Worm (Caenorhabditis elegans) whole organism, L1 larva: Measurements from ENCODE around the gene B0507.5.
A peak's percentile ranks its signal among the peaks of the same experiment; 100 is the strongest.

Experiments used
- C04F5.9 ChIP-seq: sonication (generic microtip); optimal IDR thresholded peaks from 2 replicates; lab custom pipeline; 2016; ENCODE audit warnings: missing genetic modification characterization, missing compliant biosample characterization
- C34B4.2 ChIP-seq: sonication (generic microtip); optimal IDR thresholded peaks from 2 replicates; lab custom pipeline; 2017; ENCODE audit warnings: mild to moderate bottlenecking, missing genetic modification characterization, missing compliant biosample characterization
- aly-2 ChIP-seq: fragments of 150-350 bp; optimal IDR thresholded peaks from 2 replicates; lab custom pipeline; 2014; ENCODE audit warnings: missing biosample characterization, missing genetic modification characterization
- ceh-8 ChIP-seq: fragments of 200-800 bp; sonication (Bioruptor generic); optimal IDR thresholded peaks from 2 replicates; lab custom pipeline; 2018; ENCODE audit warnings: mild to moderate bottlenecking, missing genetic modification characterization, moderate library complexity, missing compliant biosample characterization
- ceh-88 ChIP-seq: fragments of 200-800 bp; sonication (Bioruptor generic); IDR thresholded peaks from 2 replicates; pipeline ENCODE4 v1.3.6; 2022; ENCODE audit warnings: missing genetic modification characterization, missing compliant biosample characterization
- ceh-90 ChIP-seq: sonication (generic microtip); optimal IDR thresholded peaks from 2 replicates; lab custom pipeline; 2016; ENCODE audit warnings: missing genetic modification characterization, missing compliant biosample characterization
- dsc-1 ChIP-seq: sonication (generic microtip); optimal IDR thresholded peaks from 2 replicates; lab custom pipeline; 2016; ENCODE audit warnings: mild to moderate bottlenecking, missing genetic modification characterization, missing compliant biosample characterization
- efl-1 ChIP-seq, 4 experiments: fragments of 150-350 bp; optimal IDR thresholded peaks in 3 of 4; peaks in 1 of 4; 1 replicate in 1 of 4; 2 replicates in 3 of 4; lab custom pipeline; 2014; ENCODE audit warnings: missing biosample characterization in 2 of 4, missing genetic modification characterization in 2 of 4, missing genetic modification reagents in 2 of 4
- elt-2 ChIP-seq: sonication (generic microtip); optimal IDR thresholded peaks from 2 replicates; lab custom pipeline; 2016; ENCODE audit warnings: missing genetic modification characterization, mild to moderate bottlenecking, inconsistent platforms, missing compliant biosample characterization, missing genetic modification reagents
- elt-3 ChIP-seq, 6 experiments: fragments of 150-350 bp in 1 of 6; sonication (generic microtip); optimal IDR thresholded peaks; 2 replicates each; lab custom pipeline; 2017 to 2018; ENCODE audit warnings: missing biosample characterization in 6 of 6, missing genetic modification characterization in 6 of 6, inconsistent platforms in 1 of 6
- fkh-8 ChIP-seq: sonication (generic microtip); optimal IDR thresholded peaks from 2 replicates; lab custom pipeline; 2016; ENCODE audit warnings: mild to moderate bottlenecking, missing genetic modification characterization, missing compliant biosample characterization
- fos-1 ChIP-seq: fragments of 150-350 bp; optimal IDR thresholded peaks from 2 replicates; lab custom pipeline; 2014; ENCODE audit warnings: missing biosample characterization, missing genetic modification characterization
- hlh-4 ChIP-seq: sonication (generic microtip); optimal IDR thresholded peaks from 2 replicates; lab custom pipeline; 2016; ENCODE audit warnings: mild to moderate bottlenecking, missing genetic modification characterization, missing compliant biosample characterization
- hpl-2 ChIP-seq: fragments of 150-350 bp; optimal IDR thresholded peaks from 2 replicates; lab custom pipeline; 2014; ENCODE audit warnings: missing biosample characterization, missing genetic modification reagents, missing genetic modification characterization
- jun-1 ChIP-seq: fragments of 150-350 bp; optimal IDR thresholded peaks from 2 replicates; lab custom pipeline; 2014; ENCODE audit warnings: missing biosample characterization, missing genetic modification reagents, missing genetic modification characterization
- lin-14 ChIP-seq: fragments of 200-800 bp; sonication (Bioruptor generic); optimal IDR thresholded peaks from 2 replicates; lab custom pipeline; 2018; ENCODE audit warnings: mild to moderate bottlenecking, missing genetic modification characterization, moderate library complexity, missing compliant biosample characterization
- lin-15B ChIP-seq: fragments of 150-350 bp; sonication (generic microtip); optimal IDR thresholded peaks from 3 replicates; lab custom pipeline; 2014; ENCODE audit warnings: missing biosample characterization, missing genetic modification characterization
- lin-35 ChIP-seq, 2 experiments: fragments of 150-350 bp; optimal IDR thresholded peaks; 2 replicates each; lab custom pipeline; 2014; ENCODE audit warnings: missing biosample characterization in 2 of 2, missing genetic modification characterization in 2 of 2, missing genetic modification reagents in 2 of 2
- lsy-2 ChIP-seq, 2 experiments: fragments of 150-350 bp; optimal IDR thresholded peaks; 2 replicates each; lab custom pipeline; 2014; ENCODE audit warnings: missing biosample characterization in 2 of 2, missing genetic modification characterization in 2 of 2
- mab-9 ChIP-seq: fragments of 200-800 bp; sonication (Bioruptor generic); IDR thresholded peaks from 2 replicates; pipeline ENCODE4 v1.3.6; 2022; ENCODE audit warnings: missing genetic modification reagents, missing genetic modification characterization, missing compliant biosample characterization
- mdl-1 ChIP-seq, 2 experiments: fragments of 150-350 bp; optimal IDR thresholded peaks; 2 replicates each; lab custom pipeline; 2014 to 2017; ENCODE audit warnings: missing biosample characterization in 2 of 2, missing genetic modification characterization in 2 of 2, inconsistent platforms in 1 of 2
- mep-1 ChIP-seq: fragments of 150-350 bp; optimal IDR thresholded peaks from 2 replicates; lab custom pipeline; 2014; ENCODE audit warnings: missing biosample characterization, missing genetic modification characterization
- nhr-11 ChIP-seq: fragments of 150-350 bp; optimal IDR thresholded peaks from 2 replicates; lab custom pipeline; 2014; ENCODE audit warnings: missing biosample characterization, missing genetic modification characterization
- nhr-12 ChIP-seq: sonication (generic microtip); optimal IDR thresholded peaks from 2 replicates; lab custom pipeline; 2017; ENCODE audit warnings: missing biosample characterization, missing genetic modification characterization
- nhr-20 ChIP-seq: sonication (generic microtip); optimal IDR thresholded peaks from 2 replicates; lab custom pipeline; 2016; ENCODE audit warnings: mild to moderate bottlenecking, missing genetic modification characterization, missing compliant biosample characterization
- nhr-237 ChIP-seq: fragments of 150-350 bp; optimal IDR thresholded peaks from 2 replicates; lab custom pipeline; 2014; ENCODE audit warnings: missing biosample characterization, missing genetic modification characterization
- nhr-71 ChIP-seq: sonication (generic microtip); optimal IDR thresholded peaks from 2 replicates; lab custom pipeline; 2016; ENCODE audit warnings: mild to moderate bottlenecking, missing genetic modification characterization, moderate library complexity, missing compliant biosample characterization
- nhr-77 ChIP-seq: fragments of 150-350 bp; optimal IDR thresholded peaks from 2 replicates; lab custom pipeline; 2014; ENCODE audit warnings: missing biosample characterization, missing genetic modification characterization
- nhr-84 ChIP-seq: sonication (generic microtip); optimal IDR thresholded peaks from 2 replicates; lab custom pipeline; 2017; ENCODE audit warnings: missing biosample characterization, missing genetic modification characterization
- nhr-85 ChIP-seq: sonication (generic microtip); peaks from one replicate; lab custom pipeline; 2016; ENCODE audit warnings: missing genetic modification characterization, inconsistent platforms, missing compliant biosample characterization
- nhr-90 ChIP-seq: sonication (generic microtip); optimal IDR thresholded peaks from 2 replicates; lab custom pipeline; 2016; ENCODE audit warnings: mild to moderate bottlenecking, missing genetic modification characterization, missing compliant biosample characterization; ENCODE audit not compliant: poor library complexity
- pax-3 ChIP-seq: fragments of 200-800 bp; sonication (Bioruptor generic); optimal IDR thresholded peaks from 2 replicates; lab custom pipeline; 2018; ENCODE audit warnings: mild to moderate bottlenecking, missing genetic modification characterization, moderate library complexity, missing compliant biosample characterization
- pqm-1 ChIP-seq: sonication (generic microtip); optimal IDR thresholded peaks from 3 replicates; lab custom pipeline; 2017; ENCODE audit warnings: missing biosample characterization, missing genetic modification characterization
- rnt-1 ChIP-seq: sonication (generic microtip); optimal IDR thresholded peaks from 2 replicates; lab custom pipeline; 2016; ENCODE audit warnings: mild to moderate bottlenecking, missing genetic modification characterization, moderate library complexity, missing compliant biosample characterization
- snpc-4 ChIP-seq: fragments of 150-350 bp; optimal IDR thresholded peaks from 2 replicates; lab custom pipeline; 2014; ENCODE audit warnings: missing biosample characterization, missing genetic modification characterization
- snu-23 ChIP-seq: sonication (generic microtip); optimal IDR thresholded peaks from 2 replicates; lab custom pipeline; 2016; ENCODE audit warnings: missing genetic modification characterization, missing compliant biosample characterization
- sox-4 ChIP-seq: sonication (generic microtip); optimal IDR thresholded peaks from 2 replicates; lab custom pipeline; 2016; ENCODE audit warnings: missing genetic modification characterization, missing compliant biosample characterization
- tbx-2 ChIP-seq: sonication (generic microtip); optimal IDR thresholded peaks from 2 replicates; lab custom pipeline; 2016; ENCODE audit warnings: missing genetic modification characterization, missing compliant biosample characterization
- tlp-1 ChIP-seq: fragments of 150-350 bp; optimal IDR thresholded peaks from 2 replicates; lab custom pipeline; 2014; ENCODE audit warnings: missing biosample characterization, missing genetic modification characterization
- unc-62 ChIP-seq: fragments of 150-350 bp; optimal IDR thresholded peaks from 2 replicates; lab custom pipeline; 2014; ENCODE audit warnings: missing biosample characterization, missing genetic modification reagents, missing genetic modification characterization
- unc-86 ChIP-seq: sonication (generic microtip); optimal IDR thresholded peaks from 2 replicates; lab custom pipeline; 2016; ENCODE audit warnings: missing genetic modification characterization, missing compliant biosample characterization
- unc-98 ChIP-seq: fragments of 200-800 bp; sonication (Bioruptor generic); IDR thresholded peaks from 2 replicates; pipeline ENCODE4 v1.3.6; 2022; ENCODE audit warnings: missing genetic modification characterization, missing compliant biosample characterization
- vab-15 ChIP-seq: sonication (generic microtip); optimal IDR thresholded peaks from 2 replicates; lab custom pipeline; 2017; ENCODE audit warnings: missing genotype, mild to moderate bottlenecking, missing genetic modification characterization, missing compliant biosample characterization
- xbp-1 ChIP-seq: sonication (generic microtip); optimal IDR thresholded peaks from 2 replicates; lab custom pipeline; 2016; ENCODE audit warnings: missing genetic modification characterization, missing compliant biosample characterization
- zag-1 ChIP-seq: fragments of 150-350 bp; optimal IDR thresholded peaks from 2 replicates; lab custom pipeline; 2014; ENCODE audit warnings: missing biosample characterization, missing genetic modification characterization
- zip-4 ChIP-seq: fragments of 200-800 bp; sonication (Bioruptor generic); optimal IDR thresholded peaks from 2 replicates; lab custom pipeline; 2018; ENCODE audit warnings: mild to moderate bottlenecking, missing genetic modification characterization, moderate library complexity, missing compliant biosample characterization
- ztf-4 ChIP-seq: fragments of 150-350 bp; optimal IDR thresholded peaks from 2 replicates; lab custom pipeline; 2014; ENCODE audit warnings: missing biosample characterization, missing genetic modification characterization

Gene B0507.5

ce11 chrV:8767041-8767440 is 13.5 kb downstream of the B0507.5 start:
- TF ChIP-seq nhr-11 (tag; lab: Kevin White, UChicago), result no peak
- TF ChIP-seq mab-9 (GFP tag; lab: Robert Waterston, UW), result no peak
- peak; percentile 49 for TF ChIP-seq unc-86 (tag; lab: Kevin White, UChicago)
- TF ChIP-seq efl-1 (optimal IDR thresholded peaks at IDR 0.05; lab: Kevin White, UChicago), result no peak
- peak in 1 of 2 experiments; percentile 7 for TF ChIP-seq efl-1 (GFP tag; optimal IDR thresholded peaks at IDR 0.05 in 1 of 2; lab: Kevin White, UChicago)
- TF ChIP-seq nhr-77, result no peak
- no peak for TF ChIP-seq zip-4

- TF ChIP-seq elt-2 (tag; lab: Kevin White, UChicago), result peak; percentile 91
- no peak for TF ChIP-seq nhr-71
- TF ChIP-seq mep-1 (tag; lab: Kevin White, UChicago), result no peak
Observed at ce11 chrV:8767493-8767892, 14.0 kb downstream of the B0507.5 start.

- TF ChIP-seq nhr-71 (peak; percentile 29), rnt-1 (tag; lab: Kevin White, UChicago) (no peak), aly-2 (tag; lab: Kevin White, UChicago) (no peak), pax-3 (tag; lab: Kevin White, UChicago) (peak; percentile 13), zag-1 (tag; lab: Kevin White, UChicago) (no peak), ceh-90 (tag; lab: Kevin White, UChicago) (no peak), pqm-1 (tag; lab: Kevin White, UChicago) (peak; percentile 96), C04F5.9 (tag; lab: Kevin White, UChicago) (no peak), tlp-1 (tag; lab: Kevin White, UChicago) (peak; percentile 86), fos-1 (no peak), jun-1 (tag; lab: Kevin White, UChicago) (peak; percentile 76), vab-15 (no peak), lin-35 (GFP tag; optimal IDR thresholded peaks at IDR 0.05; lab: Kevin White, UChicago) (peak in 1 of 2 experiments; percentile 68), xbp-1 (tag; lab: Kevin White, UChicago) (no peak), nhr-237 (tag; lab: Kevin White, UChicago) (no peak), snpc-4 (tag; lab: Kevin White, UChicago) (no peak), ztf-4 (no peak), elt-3 (tag; optimal IDR thresholded peaks at IDR 0.05; lab: Kevin White, UChicago) (no peak), nhr-85 (tag; lab: Kevin White, UChicago) (no peak), snu-23 (GFP tag; lab: Kevin White, UChicago) (no peak), fkh-8 (tag; lab: Kevin White, UChicago) (no peak), unc-86 (tag; lab: Kevin White, UChicago) (no peak), lin-15B (tag; lab: Kevin White, UChicago) (no peak), mdl-1 (tag; optimal IDR thresholded peaks at IDR 0.05; lab: Kevin White, UChicago) (peak in 1 of 2 experiments; percentile 20), nhr-20 (tag; lab: Kevin White, UChicago) (peak; percentile 15), ceh-8 (GFP tag; lab: Kevin White, UChicago) (no peak), elt-2 (tag; lab: Kevin White, UChicago) (peak; percentile 100), hlh-4 (no peak), dsc-1 (tag; lab: Kevin White, UChicago) (no peak), unc-98 (no peak), lsy-2 (tag; optimal IDR thresholded peaks at IDR 0.05; lab: Kevin White, UChicago) (peak in 1 of 2 experiments; percentile 21), ceh-88 (GFP tag; lab: Robert Waterston, UW) (no peak), nhr-84 (no peak), sox-4 (tag; lab: Kevin White, UChicago) (no peak), C34B4.2 (tag; lab: Kevin White, UChicago) (no peak), lin-14 (GFP tag; lab: Kevin White, UChicago) (peak; percentile 40), unc-62 (GFP tag; lab: Kevin White, UChicago) (no peak), hpl-2 (GFP tag; lab: Kevin White, UChicago) (no peak), tbx-2 (no peak), nhr-90 (tag; lab: Kevin White, UChicago) (peak; percentile 34), nhr-12 (tag; lab: Kevin White, UChicago) (no peak), zip-4 (no peak)
- TF ChIP-seq, all 84 proteins: peak for 12
Observed at ce11 chrV:8768481-8768959, 15.0 kb downstream of the B0507.5 start, which contains the start of gene B0507.3. B0507.3 (plus strand) TSS chrV:8768909.
